Worm (Caenorhabditis elegans): ENCODE measurements around the gene C01C10.2.
A peak's percentile ranks its signal among the peaks of the same experiment; 100 is the strongest.

Gene C01C10.2

ce11 chrX:7437949-7438348 is at the start of gene C01C10.2:
TSS of gene C01C10.2 (minus strand) at chrX:7438118.
- TF ChIP-seq lin-11 (tag; optimal IDR thresholded peaks at IDR 0.05) (no peak), ztf-4 (tag; optimal IDR thresholded peaks at IDR 0.05) (no peak), nhr-25 (tag; optimal IDR thresholded peaks at IDR 0.05) (peak; percentile 45), sem-4 (tag; optimal IDR thresholded peaks at IDR 0.05) (peak; percentile 31), sma-3 (GFP tag; optimal IDR thresholded peaks at IDR 0.05) (peak; percentile 32)

ce11 chrX:7485748-7486147 is 47.8 kb upstream of the C01C10.2 start, which contains the start of gene gly-12:
TSS of gene gly-12 (plus strand) at chrX:7485864.
- TF ChIP-seq elt-3 (tag; optimal IDR thresholded peaks at IDR 0.05) (no peak), unc-55 (GFP tag; optimal IDR thresholded peaks at IDR 0.05) (peak; percentile 61), sma-3 (GFP tag; optimal IDR thresholded peaks at IDR 0.05) (peak; percentile 3), mab-5 (tag; optimal IDR thresholded peaks at IDR 0.05) (peak; percentile 27), mdl-1 (tag; optimal IDR thresholded peaks at IDR 0.05) (peak in 1 of 2 experiments; percentile 30), blmp-1 (tag; optimal IDR thresholded peaks at IDR 0.05; ENCODE audit: insufficient read depth) (no peak), ceh-82 (tag; optimal IDR thresholded peaks at IDR 0.05) (no peak), elt-1 (tag; optimal IDR thresholded peaks at IDR 0.05) (peak; percentile 46), nhr-129 (tag; optimal IDR thresholded peaks at IDR 0.05) (peak; percentile 43), fos-1 (tag; optimal IDR thresholded peaks at IDR 0.05) (peak; percentile 8), crh-2 (tag; optimal IDR thresholded peaks at IDR 0.05) (peak; percentile 16), lsy-2 (tag; optimal IDR thresholded peaks at IDR 0.05) (peak in 1 of 2 experiments; percentile 40), sma-9 (GFP tag; optimal IDR thresholded peaks at IDR 0.05) (peak; percentile 62), sma-9 (tag; optimal IDR thresholded peaks at IDR 0.05) (no peak), ceh-16 (tag; optimal IDR thresholded peaks at IDR 0.05) (peak; percentile 56)

ce11 chrX:7480756-7481155 is 42.8 kb upstream of the C01C10.2 start, which contains the start of gene F48E3.9:
TSS of gene F48E3.9 (plus strand) at chrX:7481056.
- TF ChIP-seq elt-1 (tag; optimal IDR thresholded peaks at IDR 0.05), result no peak

ce11 chrX:7478948-7479347 is 41.0 kb upstream of the C01C10.2 start, which contains the start of gene mek-1:
TSS of gene mek-1 (plus strand) at chrX:7479248.
- TF ChIP-seq mbf-1 (tag; optimal IDR thresholded peaks at IDR 0.05), result no peak
- no peak for TF ChIP-seq nhr-25 (tag; optimal IDR thresholded peaks at IDR 0.05)

ce11 chrX:7478476-7478875 is 40.6 kb upstream of the C01C10.2 start:
- TF ChIP-seq ceh-16 (tag; optimal IDR thresholded peaks at IDR 0.05) (no peak), nhr-77 (tag; optimal IDR thresholded peaks at IDR 0.05) (no peak), ama-1 (optimal IDR thresholded peaks at IDR 0.05) (no peak), nhr-237 (tag; optimal IDR thresholded peaks at IDR 0.05) (no peak), zag-1 (tag; optimal IDR thresholded peaks at IDR 0.05) (peak; percentile 31), gmeb-1 (tag; optimal IDR thresholded peaks at IDR 0.05) (no peak), fos-1 (tag; optimal IDR thresholded peaks at IDR 0.05) (peak; percentile 45), elt-3 (tag; optimal IDR thresholded peaks at IDR 0.05) (no peak), ztf-4 (tag; optimal IDR thresholded peaks at IDR 0.05) (no peak), dmd-4 (tag; optimal IDR thresholded peaks at IDR 0.05) (no peak), egl-27 (tag; optimal IDR thresholded peaks at IDR 0.05) (no peak), peb-1 (tag; optimal IDR thresholded peaks at IDR 0.05) (no peak), skn-1 (tag; optimal IDR thresholded peaks at IDR 0.05) (no peak), ztf-11 (tag; optimal IDR thresholded peaks at IDR 0.05) (no peak), R02D3.7 (tag; optimal IDR thresholded peaks at IDR 0.05) (no peak), sma-3 (GFP tag; optimal IDR thresholded peaks at IDR 0.05) (no peak), unc-39 (tag; optimal IDR thresholded peaks at IDR 0.05) (no peak), Y55F3AM.14 (GFP tag; optimal IDR thresholded peaks at IDR 0.05) (no peak), nhr-129 (tag; optimal IDR thresholded peaks at IDR 0.05) (peak; percentile 21), nhr-6 (tag; optimal IDR thresholded peaks at IDR 0.05) (no peak), lsy-2 (tag; optimal IDR thresholded peaks at IDR 0.05) (no peak), sem-4 (tag; optimal IDR thresholded peaks at IDR 0.05) (peak; percentile 41), nhr-23 (tag; optimal IDR thresholded peaks at IDR 0.05) (no peak), crh-2 (tag; optimal IDR thresholded peaks at IDR 0.05) (peak; percentile 35), nhr-10 (tag; optimal IDR thresholded peaks at IDR 0.05) (no peak), mab-5 (tag; optimal IDR thresholded peaks at IDR 0.05) (no peak), aly-2 (tag; optimal IDR thresholded peaks at IDR 0.05) (no peak), lin-13 (GFP tag; optimal IDR thresholded peaks at IDR 0.05) (peak; percentile 15), ZK546.5 (tag; optimal IDR thresholded peaks at IDR 0.05) (no peak), alr-1 (tag; optimal IDR thresholded peaks at IDR 0.05) (no peak), mdl-1 (tag; optimal IDR thresholded peaks at IDR 0.05) (no peak), lin-11 (tag; optimal IDR thresholded peaks at IDR 0.05) (no peak), unc-55 (GFP tag; optimal IDR thresholded peaks at IDR 0.05) (peak; percentile 63), F13H6.1 (tag; optimal IDR thresholded peaks at IDR 0.05) (peak; percentile 37), sma-9 (GFP tag; optimal IDR thresholded peaks at IDR 0.05) (no peak), sma-9 (tag; optimal IDR thresholded peaks at IDR 0.05) (no peak), ceh-82 (tag; optimal IDR thresholded peaks at IDR 0.05) (no peak), nhr-11 (tag; optimal IDR thresholded peaks at IDR 0.05) (no peak), nhr-21 (tag; optimal IDR thresholded peaks at IDR 0.05) (no peak), nhr-25 (tag; optimal IDR thresholded peaks at IDR 0.05) (peak; percentile 10), unc-62 (GFP tag; optimal IDR thresholded peaks at IDR 0.05) (no peak), elt-1 (tag; optimal IDR thresholded peaks at IDR 0.05) (no peak)
